Fruit fly (Drosophila melanogaster): ENCODE measurements around the gene ssp2.

The ssp2 gene

DNA sequence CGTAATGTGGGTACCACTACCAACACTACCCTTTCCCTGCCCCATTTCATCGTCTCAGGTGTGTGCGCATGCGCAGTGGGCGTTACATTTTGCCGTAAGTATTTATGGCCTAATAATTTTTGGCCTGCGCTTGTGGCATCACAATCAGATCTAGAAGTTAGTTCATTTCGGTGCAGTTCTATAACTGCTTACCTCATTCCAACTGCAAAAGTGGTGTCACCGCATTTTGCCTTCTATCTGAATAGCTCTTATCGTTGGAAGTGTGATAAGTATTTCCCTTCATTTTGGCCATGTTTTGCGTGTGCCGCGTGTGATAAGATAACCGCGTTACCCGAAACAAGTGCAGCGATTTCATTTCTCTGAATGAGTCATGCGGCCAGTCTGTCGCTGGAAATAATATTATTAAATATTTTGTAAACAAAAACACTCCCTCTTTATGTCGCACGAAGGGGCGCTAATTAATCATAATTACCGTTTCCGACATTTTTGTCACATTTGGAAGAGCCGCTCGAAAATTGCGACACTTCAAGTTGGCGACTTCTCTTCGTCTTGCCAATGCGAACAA, 12.4 kb upstream of the ssp2 start:
- peak in 1 of 2 experiments; percentile 65 for TF ChIP-seq Pdp1 (GFP tag; optimal IDR thresholded peaks at IDR 0.05)
- TF ChIP-seq sug (tag; optimal IDR thresholded peaks at IDR 0.05), result peak; percentile 21
- peak; percentile 46 for TF ChIP-seq lab (GFP tag; optimal IDR thresholded peaks at IDR 0.05)
- TF ChIP-seq exex (tag; optimal IDR thresholded peaks at IDR 0.05), result peak; percentile 22
- no peak for TF ChIP-seq Dip3 (GFP tag; optimal IDR thresholded peaks at IDR 0.05)
- no peak for TF ChIP-seq CG1529 (GFP tag; optimal IDR thresholded peaks at IDR 0.05)
- TF ChIP-seq CG15479 (GFP tag; optimal IDR thresholded peaks at IDR 0.05), result peak; percentile 38
- no peak for TF ChIP-seq shn (GFP tag; optimal IDR thresholded peaks at IDR 0.05)
- TF ChIP-seq GATAe (GFP tag; conservative IDR thresholded peaks at IDR 0.05), result peak; percentile 44
- 0 out of 3 replicates have a peak, but pooled peaks have one; percentile 65 for TF ChIP-seq CG2199 (GFP tag; IDR thresholded peaks at IDR 0.05)
- TF ChIP-seq grn (GFP tag; optimal IDR thresholded peaks at IDR 0.05), result peak; percentile 17
- peak; percentile 35; the same call in 1 of the 2 replicates for TF ChIP-seq rib (GFP tag; IDR thresholded peaks at IDR 0.05)
- no peak for TF ChIP-seq E2f2 (GFP tag; IDR thresholded peaks at IDR 0.05)
- TF ChIP-seq ttk (GFP tag; IDR thresholded peaks at IDR 0.05), result 0 out of 2 replicates have a peak, but pooled peaks have one; percentile 30
- 0 out of 4 replicates have a peak, but pooled peaks have one; percentile 66 for TF ChIP-seq chinmo (GFP tag; IDR thresholded peaks at IDR 0.05; ENCODE audit: partially characterized antibody)
- TF ChIP-seq sd (tag; optimal IDR thresholded peaks at IDR 0.05), result peak; percentile 1
- no peak for TF ChIP-seq CG8290 (GFP tag; optimal IDR thresholded peaks at IDR 0.05)
- TF ChIP-seq CG8290 (tag; optimal IDR thresholded peaks at IDR 0.05), result peak in 1 of 2 experiments; percentile 20
- no peak for TF ChIP-seq chm (GFP tag; IDR thresholded peaks at IDR 0.05)

- TF ChIP-seq CG1233 (GFP tag; optimal IDR thresholded peaks at IDR 0.05) (no peak), bigmax (GFP tag; optimal IDR thresholded peaks at IDR 0.05) (no peak), CG12769 (tag; optimal IDR thresholded peaks at IDR 0.05) (no peak), NFAT (GFP tag; IDR thresholded peaks at IDR 0.05) (no peak), CG2678 (tag; optimal IDR thresholded peaks at IDR 0.05) (no peak), CG11504 (tag; optimal IDR thresholded peaks at IDR 0.05) (peak; percentile 90)
These were observed 8.3 kb upstream of the ssp2 start for dm6 chr3L:13956667-13957066.

DNA sequence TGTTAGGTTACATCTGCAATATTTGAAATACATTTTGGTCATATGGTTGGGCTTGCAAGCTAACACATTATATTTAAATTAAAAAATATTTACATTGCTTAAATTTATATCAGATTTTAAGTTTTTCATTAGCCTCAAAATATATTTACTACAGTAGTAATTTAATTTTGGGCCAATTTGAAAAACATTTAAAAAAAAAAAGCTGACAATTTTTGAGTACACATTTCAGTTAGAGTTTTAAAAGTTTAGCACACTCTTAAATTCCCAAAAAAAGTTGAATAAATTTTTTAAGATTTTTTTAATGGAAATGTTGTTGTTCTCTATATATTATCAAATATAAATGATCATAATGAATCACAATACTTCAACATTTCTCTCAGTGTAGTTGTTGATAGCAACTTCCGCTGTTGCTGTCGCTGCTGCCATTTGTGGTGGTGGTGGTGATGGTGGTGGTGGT, 7.8 kb upstream of the ssp2 start:
- TF ChIP-seq CG15011 (GFP tag; optimal IDR thresholded peaks at IDR 0.05) (peak; percentile 44), HLH4C (GFP tag; IDR thresholded peaks at IDR 0.05; ENCODE audit: partially characterized antibody) (no peak), CG14014 (GFP tag; IDR thresholded peaks at IDR 0.05) (no peak), CG1529 (GFP tag; optimal IDR thresholded peaks at IDR 0.05) (peak; percentile 40), Rx (GFP tag; IDR thresholded peaks at IDR 0.05) (0 out of 2 replicates have a peak, but pooled peaks have one; percentile 15), CG8290 (GFP tag; optimal IDR thresholded peaks at IDR 0.05) (peak; percentile 42), CG8290 (tag; optimal IDR thresholded peaks at IDR 0.05) (no peak), CG4282 (GFP tag; optimal IDR thresholded peaks at IDR 0.05) (no peak), vfl (GFP tag; optimal IDR thresholded peaks at IDR 0.05) (no peak), row (GFP tag; IDR thresholded peaks at IDR 0.05) (peak; percentile 59), fru (optimal IDR thresholded peaks at IDR 0.05) (no peak), CG18476 (GFP tag; optimal IDR thresholded peaks at IDR 0.05) (peak; percentile 41), Hmx (GFP tag; optimal IDR thresholded peaks at IDR 0.05) (peak; percentile 7), ftz-f1 (GFP tag; optimal IDR thresholded peaks at IDR 0.05) (no peak), Xrp1 (GFP tag; IDR thresholded peaks at IDR 0.05) (peak; percentile 73), Jarid2 (GFP tag; optimal IDR thresholded peaks at IDR 0.05) (peak; percentile 53), Stat92E (GFP tag; optimal IDR thresholded peaks at IDR 0.05) (no peak), CG6791 (GFP tag; IDR thresholded peaks at IDR 0.05; ENCODE audit: partially characterized antibody) (no peak), Hand (GFP tag; optimal IDR thresholded peaks at IDR 0.05) (no peak), CG11085 (GFP tag; IDR thresholded peaks at IDR 0.05) (no peak), salm (tag; optimal IDR thresholded peaks at IDR 0.05) (peak; percentile 43), ind (GFP tag; optimal IDR thresholded peaks at IDR 0.05) (peak; percentile 60), CG11696 (GFP tag; IDR thresholded peaks at IDR 0.05) (no peak), CG8765 (GFP tag; IDR thresholded peaks at IDR 0.05) (peak; percentile 24; the same call in 1 of the 2 replicates), CG31388 (GFP tag; optimal IDR thresholded peaks at IDR 0.05) (peak; percentile 60), CG10959 (GFP tag; IDR thresholded peaks at IDR 0.05) (0 out of 2 replicates have a peak, but pooled peaks have one; percentile 35)
